Worm (Caenorhabditis elegans) whole organism, mixed stage, embryonic: Measurements from ENCODE around the gene nhr-52.

ENCODE experiments used
- M03D4.4 ChIP-seq: sonication (generic microtip); optimal IDR thresholded peaks from 2 replicates; lab custom pipeline; 2017; ENCODE audit warnings: mild to moderate bottlenecking, missing genetic modification characterization, missing compliant biosample characterization
- bed-3 ChIP-seq: fragments of 200-800 bp; sonication (Bioruptor generic); optimal IDR thresholded peaks from 3 replicates; lab custom pipeline; 2018; ENCODE audit warnings: mild to moderate bottlenecking, missing genetic modification characterization, moderate library complexity, missing compliant biosample characterization
- blmp-1 ChIP-seq: fragments of 150-350 bp; optimal IDR thresholded peaks from 2 replicates; lab custom pipeline; 2014; ENCODE audit warnings: missing biosample characterization, missing genetic modification characterization
- ceh-39 ChIP-seq: fragments of 150-350 bp; optimal IDR thresholded peaks from 2 replicates; lab custom pipeline; 2014; ENCODE audit warnings: missing biosample characterization, missing genetic modification characterization
- ceh-43 ChIP-seq: fragments of 200-800 bp; sonication (Bioruptor generic); optimal IDR thresholded peaks from 2 replicates; lab custom pipeline; 2018; ENCODE audit warnings: mild to moderate bottlenecking, missing genetic modification characterization, moderate library complexity, missing compliant biosample characterization
- ceh-83 ChIP-seq: fragments of 200-800 bp; sonication (Bioruptor generic); optimal IDR thresholded peaks from 2 replicates; lab custom pipeline; 2018; ENCODE audit warnings: mild to moderate bottlenecking, missing genetic modification characterization, missing compliant biosample characterization
- ces-1 ChIP-seq: fragments of 150-350 bp; optimal IDR thresholded peaks from 2 replicates; lab custom pipeline; 2014; ENCODE audit warnings: missing biosample characterization, missing genetic modification reagents, missing genetic modification characterization
- cnd-1 ChIP-seq: fragments of 200-800 bp; sonication (Bioruptor generic); optimal IDR thresholded peaks from 2 replicates; lab custom pipeline; 2018; ENCODE audit warnings: mild to moderate bottlenecking, missing genetic modification characterization, missing compliant biosample characterization
- drap-1 ChIP-seq: fragments of 200-800 bp; sonication (Bioruptor generic); optimal IDR thresholded peaks from 3 replicates; lab custom pipeline; 2018; ENCODE audit warnings: mild to moderate bottlenecking, missing genetic modification characterization, missing compliant biosample characterization
- elt-3 ChIP-seq: fragments of 150-350 bp; optimal IDR thresholded peaks from 2 replicates; lab custom pipeline; 2014; ENCODE audit warnings: missing biosample characterization, missing genetic modification characterization
- flh-1 ChIP-seq: fragments of 200-800 bp; sonication (Bioruptor generic); optimal IDR thresholded peaks from 2 replicates; lab custom pipeline; 2018; ENCODE audit warnings: mild to moderate bottlenecking, missing genetic modification characterization, moderate library complexity, missing compliant biosample characterization
- ham-2 ChIP-seq: fragments of 200-800 bp; sonication (Bioruptor generic); optimal IDR thresholded peaks from 2 replicates; lab custom pipeline; 2018; ENCODE audit warnings: mild to moderate bottlenecking, missing genetic modification characterization, missing compliant biosample characterization
- hlh-1 ChIP-seq: fragments of 150-350 bp; optimal IDR thresholded peaks from 2 replicates; lab custom pipeline; 2014; ENCODE audit warnings: missing biosample characterization, missing genetic modification reagents, missing genetic modification characterization
- lin-13 ChIP-seq: fragments of 150-350 bp; optimal IDR thresholded peaks from 2 replicates; lab custom pipeline; 2014; ENCODE audit warnings: missing biosample characterization, missing genetic modification characterization
- lin-32 ChIP-seq: fragments of 200-800 bp; sonication (Bioruptor generic); optimal IDR thresholded peaks from 2 replicates; lab custom pipeline; 2018; ENCODE audit warnings: mild to moderate bottlenecking, missing genetic modification characterization, missing compliant biosample characterization
- lsy-2 ChIP-seq: fragments of 150-350 bp; optimal IDR thresholded peaks from 2 replicates; lab custom pipeline; 2014; ENCODE audit warnings: missing biosample characterization, missing genetic modification characterization
- mab-5 ChIP-seq: fragments of 150-350 bp; optimal IDR thresholded peaks from 2 replicates; lab custom pipeline; 2014; ENCODE audit warnings: missing biosample characterization, missing genetic modification characterization
- mep-1 ChIP-seq: fragments of 150-350 bp; optimal IDR thresholded peaks from 2 replicates; lab custom pipeline; 2017; ENCODE audit warnings: missing biosample characterization, missing genetic modification reagents, missing genetic modification characterization, inconsistent platforms
- nhr-12 ChIP-seq: fragments of 150-350 bp; optimal IDR thresholded peaks from 2 replicates; lab custom pipeline; 2014; ENCODE audit warnings: missing biosample characterization, missing genetic modification characterization
- nhr-2 ChIP-seq: fragments of 150-350 bp; optimal IDR thresholded peaks from 2 replicates; lab custom pipeline; 2014; ENCODE audit warnings: missing biosample characterization, missing genetic modification characterization
- nhr-237 ChIP-seq: fragments of 150-350 bp; optimal IDR thresholded peaks from 2 replicates; lab custom pipeline; 2014; ENCODE audit warnings: missing biosample characterization, missing genetic modification characterization
- nhr-28 ChIP-seq: fragments of 150-350 bp; optimal IDR thresholded peaks from 2 replicates; lab custom pipeline; 2014; ENCODE audit warnings: missing biosample characterization, missing genetic modification characterization
- pha-4 ChIP-seq: fragments of 150-350 bp; optimal IDR thresholded peaks from 2 replicates; lab custom pipeline; 2018; ENCODE audit warnings: missing biosample characterization, missing genetic modification reagents, missing genetic modification characterization
- sptf-1 ChIP-seq: sonication (generic microtip); optimal IDR thresholded peaks from 2 replicates; lab custom pipeline; 2017; ENCODE audit warnings: mild to moderate bottlenecking, missing genetic modification characterization, moderate library complexity, missing compliant biosample characterization
- tbx-8 ChIP-seq: fragments of 200-800 bp; sonication (Bioruptor generic); optimal IDR thresholded peaks from 2 replicates; lab custom pipeline; 2018; ENCODE audit warnings: mild to moderate bottlenecking, missing genetic modification characterization, moderate library complexity, missing compliant biosample characterization
- unc-120 ChIP-seq: sonication (generic microtip); optimal IDR thresholded peaks from 2 replicates; lab custom pipeline; 2017; ENCODE audit warnings: missing genetic modification characterization, missing compliant biosample characterization; ENCODE audit not compliant: poor library complexity, severe bottlenecking
- unc-39 ChIP-seq: fragments of 150-350 bp; optimal IDR thresholded peaks from 2 replicates; lab custom pipeline; 2014; ENCODE audit warnings: missing biosample characterization, missing genetic modification characterization
- unc-62 ChIP-seq: fragments of 150-350 bp; optimal IDR thresholded peaks from 2 replicates; lab custom pipeline; 2014; ENCODE audit warnings: missing biosample characterization, missing genetic modification reagents, missing genetic modification characterization
- zip-8 ChIP-seq: fragments of 150-350 bp; optimal IDR thresholded peaks from 2 replicates; lab custom pipeline; 2014; ENCODE audit warnings: missing biosample characterization, missing genetic modification characterization
- ztf-11 ChIP-seq: fragments of 150-350 bp; optimal IDR thresholded peaks from 2 replicates; lab custom pipeline; 2014; ENCODE audit warnings: missing biosample characterization, missing genetic modification characterization

nhr-52 gene

DNA sequence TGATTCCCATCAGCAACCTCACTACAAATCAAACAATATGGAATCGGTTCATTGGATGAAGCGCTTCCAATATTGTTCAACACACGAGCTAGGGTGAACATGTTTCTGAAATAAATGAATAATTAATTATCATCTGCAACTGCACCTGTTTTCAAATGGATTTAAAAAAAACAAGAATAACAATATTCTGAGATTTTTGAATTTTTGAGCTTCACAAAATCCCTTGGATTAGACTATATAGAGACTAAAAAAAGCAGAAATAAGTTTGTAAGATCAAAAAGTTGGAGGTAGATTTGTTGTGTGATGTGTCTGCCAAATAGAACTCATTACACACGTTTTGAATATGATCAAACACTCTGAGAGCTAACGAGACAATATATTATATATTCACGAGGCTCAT lies 22.5 kb downstream of the nhr-52 start, which contains the start of gene nhr-199:
Gene nhr-199, minus strand, starts transcription at position 101 of the 400 bp plus-strand sequence.
- TF ChIP-seq drap-1 (GFP tag; lab: Kevin White, UChicago) (no peak), nhr-2 (tag; lab: Kevin White, UChicago) (no peak), hlh-1 (no peak), cnd-1 (tag; lab: Kevin White, UChicago) (no peak), M03D4.4 (tag; lab: Kevin White, UChicago) (no peak), elt-3 (tag; lab: Kevin White, UChicago) (no peak), ceh-83 (GFP tag; lab: Kevin White, UChicago) (no peak), lin-13 (tag; lab: Kevin White, UChicago) (no peak), sptf-1 (tag; lab: Kevin White, UChicago) (no peak)
- TF ChIP-seq, all 35 proteins: peak for 0

DNA sequence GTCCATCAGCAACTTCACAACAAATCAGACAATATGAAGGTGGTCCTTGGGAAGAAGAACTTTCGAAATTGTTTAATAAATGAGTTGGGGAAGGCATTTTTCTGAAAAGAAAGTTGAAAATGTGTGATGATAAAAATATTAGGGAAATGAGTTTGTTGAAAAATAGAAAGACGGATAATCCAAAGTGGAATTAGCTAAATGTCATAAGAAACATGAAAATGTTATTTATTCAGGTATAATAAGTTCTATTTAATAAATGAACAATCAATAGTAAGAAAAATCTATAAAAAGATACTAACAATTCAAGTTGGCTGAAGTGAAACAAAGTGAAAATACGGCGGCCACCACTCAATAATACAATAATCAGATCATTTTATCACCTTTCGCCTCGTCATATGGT lies 24.9 kb downstream of the nhr-52 start, which contains the start of gene nhr-53:
Gene nhr-53, minus strand, starts transcription at position 101 of the 400 bp plus-strand sequence.
- TF ChIP-seq nhr-28 (tag; lab: Kevin White, UChicago): no peak

DNA sequence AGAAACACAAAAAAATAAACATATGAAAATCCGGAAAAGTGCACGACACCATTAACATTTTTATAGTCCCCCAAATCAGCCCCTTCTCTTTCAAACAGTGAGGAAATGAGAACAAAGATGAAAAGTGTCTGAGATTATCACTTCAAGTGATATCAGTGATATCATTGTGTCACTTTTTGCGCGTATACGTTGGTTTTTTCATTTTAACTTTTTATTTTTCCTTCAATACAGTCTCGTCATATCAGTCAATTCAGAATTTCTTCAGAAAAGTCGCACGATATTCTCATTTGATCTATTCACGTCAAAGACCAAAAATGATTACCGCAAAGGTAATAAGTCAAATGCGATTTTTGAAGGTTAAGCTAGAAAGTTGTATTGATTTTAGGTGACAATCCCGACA lies 27.4 kb downstream of the nhr-52 start, which contains the start of gene twk-34:
Gene twk-34, plus strand, starts transcription at position 216 of the 400 bp plus-strand sequence.
- no peak for TF ChIP-seq mab-5 (tag; lab: Kevin White, UChicago)
- no peak for TF ChIP-seq lin-13 (tag; lab: Kevin White, UChicago)
- no peak for TF ChIP-seq blmp-1 (tag; lab: Kevin White, UChicago)
- no peak for TF ChIP-seq ceh-43
- no peak for TF ChIP-seq cnd-1 (tag; lab: Kevin White, UChicago)
- TF ChIP-seq unc-62 (GFP tag; lab: Kevin White, UChicago): no peak
- TF ChIP-seq nhr-28 (tag; lab: Kevin White, UChicago): no peak
- no peak for TF ChIP-seq zip-8 (tag; lab: Kevin White, UChicago)
- no peak for TF ChIP-seq lsy-2 (tag; lab: Kevin White, UChicago)
- TF ChIP-seq mep-1 (tag; lab: Kevin White, UChicago): no peak
- TF ChIP-seq pha-4 (tag; lab: Kevin White, UChicago): no peak
- no peak for TF ChIP-seq nhr-12 (tag; lab: Kevin White, UChicago)
- TF ChIP-seq sptf-1 (tag; lab: Kevin White, UChicago): no peak
- TF ChIP-seq ceh-83 (GFP tag; lab: Kevin White, UChicago): no peak
- TF ChIP-seq nhr-2 (tag; lab: Kevin White, UChicago): no peak
- no peak for TF ChIP-seq unc-120 (tag; lab: Kevin White, UChicago)
- TF ChIP-seq bed-3 (GFP tag; lab: Kevin White, UChicago): no peak
- TF ChIP-seq, all 35 proteins: peak for 0

DNA sequence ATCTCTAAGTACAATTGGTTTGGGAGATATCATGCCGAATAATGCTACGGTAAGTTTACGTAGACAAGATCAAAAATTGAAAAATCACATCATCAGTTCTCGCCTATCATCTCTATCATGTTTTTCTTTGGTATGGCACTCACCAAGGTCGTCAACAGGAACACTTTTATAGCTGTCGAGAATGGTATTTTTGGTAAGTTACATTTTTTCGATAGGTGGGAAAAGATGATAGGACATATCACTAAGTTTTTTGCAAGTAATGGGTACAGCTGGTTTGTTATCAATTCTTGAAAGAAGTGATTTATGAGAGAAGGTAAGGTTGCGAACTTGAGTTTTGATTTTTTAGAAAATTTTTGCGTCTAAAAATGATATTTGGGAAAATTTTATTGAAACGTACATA lies 30.7 kb downstream of the nhr-52 start:
- TF ChIP-seq nhr-237 (tag; lab: Kevin White, UChicago) (no peak), unc-39 (tag; lab: Kevin White, UChicago) (no peak), bed-3 (GFP tag; lab: Kevin White, UChicago) (no peak), ceh-39 (tag; lab: Kevin White, UChicago) (no peak), M03D4.4 (tag; lab: Kevin White, UChicago) (no peak), ham-2 (GFP tag; lab: Kevin White, UChicago) (no peak), cnd-1 (tag; lab: Kevin White, UChicago) (no peak), ces-1 (GFP tag; lab: Kevin White, UChicago) (no peak), elt-3 (tag; lab: Kevin White, UChicago) (no peak), drap-1 (GFP tag; lab: Kevin White, UChicago) (no peak), unc-120 (tag; lab: Kevin White, UChicago) (no peak), nhr-28 (tag; lab: Kevin White, UChicago) (no peak), tbx-8 (GFP tag; lab: Kevin White, UChicago) (no peak), nhr-12 (tag; lab: Kevin White, UChicago) (no peak), mab-5 (tag; lab: Kevin White, UChicago) (no peak), lin-13 (tag; lab: Kevin White, UChicago) (no peak)

DNA sequence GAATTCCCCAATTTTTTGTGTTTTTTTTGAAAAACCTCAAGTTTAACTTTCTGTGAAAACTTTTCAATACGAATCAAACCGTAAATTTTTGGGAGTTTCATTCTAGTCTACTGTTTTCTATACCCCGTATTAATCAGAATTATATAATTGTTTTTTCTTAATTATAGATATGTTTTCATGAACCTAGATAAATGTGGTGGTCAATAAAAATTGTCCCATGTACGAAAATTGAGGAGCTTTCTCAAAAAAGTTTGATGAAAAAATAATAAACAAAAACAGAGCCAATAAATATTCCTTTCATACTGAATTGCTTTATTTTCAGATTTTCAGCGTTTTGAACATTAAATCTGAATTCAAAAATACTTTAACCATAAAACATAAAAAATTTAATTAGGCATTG lies 33.1 kb downstream of the nhr-52 start, which contains the start of gene Y6E2A.1:
Gene Y6E2A.1, minus strand, starts transcription at position 101 of the 400 bp plus-strand sequence.
- no peak for TF ChIP-seq ceh-43

DNA sequence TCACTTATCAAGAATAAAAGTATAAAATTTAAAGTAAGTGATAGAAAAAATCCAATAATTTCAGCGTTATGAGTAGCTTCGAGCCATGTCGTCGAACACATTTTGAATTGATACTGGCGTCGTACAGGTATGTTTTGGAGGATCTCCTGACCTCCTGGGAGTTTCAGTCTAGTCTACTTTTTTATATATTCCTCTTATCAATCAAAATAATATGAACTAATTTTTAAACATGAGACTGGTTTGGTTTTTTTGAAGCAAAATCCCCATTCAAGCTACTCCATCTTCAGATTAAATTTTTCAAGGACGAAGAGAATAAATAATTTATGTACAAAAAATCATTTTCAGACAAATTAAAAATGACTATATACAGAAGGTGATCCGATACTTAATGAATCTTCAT lies 34.6 kb downstream of the nhr-52 start, which contains the start of gene str-101:
Gene str-101, minus strand, starts transcription at position 101 of the 400 bp plus-strand sequence.
- TF ChIP-seq mab-5 (tag; lab: Kevin White, UChicago) (no peak), lin-32 (GFP tag; lab: Kevin White, UChicago) (no peak), ceh-83 (GFP tag; lab: Kevin White, UChicago) (no peak), flh-1 (GFP tag; lab: Kevin White, UChicago) (no peak), ceh-43 (no peak), unc-39 (tag; lab: Kevin White, UChicago) (no peak), nhr-2 (tag; lab: Kevin White, UChicago) (no peak), ztf-11 (tag; lab: Kevin White, UChicago) (no peak), sptf-1 (tag; lab: Kevin White, UChicago) (no peak), pha-4 (tag; lab: Kevin White, UChicago) (no peak), cnd-1 (tag; lab: Kevin White, UChicago) (no peak)
